Fruit fly (Drosophila melanogaster): ENCODE measurements around the gene CG7214.
A peak's percentile ranks its signal among the peaks of the same experiment; 100 is the strongest.

The CG7214 gene

DNA sequence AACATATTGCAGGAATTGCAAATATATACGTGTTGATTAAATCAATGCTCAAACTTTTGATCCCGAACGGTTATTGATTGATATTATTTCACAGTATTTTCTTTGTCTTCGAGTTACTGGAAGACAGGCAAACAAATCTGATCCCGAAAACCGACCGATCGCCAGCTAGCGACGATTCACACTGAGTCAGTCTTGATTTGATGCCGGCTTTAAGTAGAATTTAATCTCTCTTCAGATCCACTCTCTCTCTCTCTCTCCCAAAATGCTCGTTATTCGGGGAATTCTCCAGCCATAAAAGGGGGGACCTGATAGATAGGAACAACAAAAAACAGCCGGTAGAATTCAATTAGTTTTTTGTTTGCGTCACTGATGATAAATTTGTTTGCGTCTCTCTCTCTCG lies 43.2 kb downstream of the CG7214 start, which contains the start of gene Tep2 (continued):
- TF ChIP-seq CG31627 (GFP tag; optimal IDR thresholded peaks at IDR 0.05) (no peak), CG3919 (GFP tag; optimal IDR thresholded peaks at IDR 0.05) (no peak), Ets96B (tag; optimal IDR thresholded peaks at IDR 0.05) (no peak), eg (GFP tag; IDR thresholded peaks at IDR 0.05) (no peak), CG6854 (GFP tag; optimal IDR thresholded peaks at IDR 0.05) (no peak), Eip93F (GFP tag; optimal IDR thresholded peaks at IDR 0.05) (no peak), CG32006 (GFP tag; optimal IDR thresholded peaks at IDR 0.05) (no peak), fkh (GFP tag; optimal IDR thresholded peaks at IDR 0.05) (no peak), CG6163 (GFP tag; IDR thresholded peaks at IDR 0.05) (peak; percentile 49; the same call in 1 of the 3 replicates), esn (GFP tag; optimal IDR thresholded peaks at IDR 0.05) (peak; percentile 25), net (GFP tag; optimal IDR thresholded peaks at IDR 0.05) (no peak), Sox14 (GFP tag; optimal IDR thresholded peaks at IDR 0.05) (peak; percentile 80), CG7368 (GFP tag; optimal IDR thresholded peaks at IDR 0.05) (no peak), CG8319 (GFP tag; optimal IDR thresholded peaks at IDR 0.05) (no peak), Hr38 (GFP tag; optimal IDR thresholded peaks at IDR 0.05) (no peak)
